Fruit fly (Drosophila melanogaster) whole organism, embryonic: ENCODE measurements around the gene mRpL17.

ENCODE experiments used
- Awh ChIP-seq: fragments of 200-800 bp; sonication (Bioruptor generic); IDR thresholded peaks from 2 replicates; pipeline ENCODE4, ENCODE4 v1.3.6; 2022; ENCODE audit warnings: missing biosample characterization, missing genetic modification characterization
- CG11695 ChIP-seq: fragments of 200-800 bp; sonication (Bioruptor generic); IDR thresholded peaks from 3 replicates; pipeline ENCODE4 v1.3.6; 2022; ENCODE audit warnings: missing biosample characterization, missing genetic modification characterization
- CG12299 ChIP-seq: fragments of 200-800 bp; sonication (Bioruptor generic); optimal IDR thresholded peaks from 2 replicates; lab custom pipeline; 2018; ENCODE audit warnings: missing biosample characterization, mild to moderate bottlenecking, missing genetic modification characterization
- CG15011 ChIP-seq: fragments of 200-800 bp; sonication (Bioruptor generic); optimal IDR thresholded peaks from 3 replicates; lab custom pipeline; 2018; ENCODE audit warnings: missing biosample characterization, mild to moderate bottlenecking, missing genetic modification characterization
- CG15601 ChIP-seq: fragments of 200-800 bp; sonication (Bioruptor generic); optimal IDR thresholded peaks from 3 replicates; lab custom pipeline; 2019; ENCODE audit warnings: missing biosample characterization, mild to moderate bottlenecking, missing genetic modification characterization, moderate library complexity
- CG15696 ChIP-seq: fragments of 200-800 bp; sonication (Bioruptor generic); optimal IDR thresholded peaks from 2 replicates; lab custom pipeline; 2019; ENCODE audit warnings: missing biosample characterization, mild to moderate bottlenecking, missing genetic modification characterization, moderate library complexity
- CG1603 ChIP-seq: fragments of 200-800 bp; sonication (Bioruptor generic); optimal IDR thresholded peaks from 2 replicates; lab custom pipeline; 2019; ENCODE audit warnings: missing biosample characterization, mild to moderate bottlenecking, missing genetic modification characterization, moderate library complexity
- CG17328 ChIP-seq: fragments of 200-800 bp; sonication (Bioruptor generic); IDR thresholded peaks from 2 replicates; pipeline ENCODE4 v1.3.6; 2022; ENCODE audit warnings: missing biosample characterization, missing genetic modification characterization
- CG17568 ChIP-seq: fragments of 200-800 bp; sonication (Bioruptor generic); optimal IDR thresholded peaks from 2 replicates; lab custom pipeline; 2018; ENCODE audit warnings: missing biosample characterization, mild to moderate bottlenecking, missing genetic modification characterization, moderate library complexity
- CG18262 ChIP-seq: fragments of 200-800 bp; optimal IDR thresholded peaks from 3 replicates; lab custom pipeline; 2019; ENCODE audit warnings: missing biosample characterization, mild to moderate bottlenecking, missing genetic modification characterization, moderate library complexity
- CG18764 ChIP-seq: fragments of 200-800 bp; sonication (Bioruptor generic); optimal IDR thresholded peaks from 3 replicates; lab custom pipeline; 2016; ENCODE audit warnings: missing biosample characterization, missing genetic modification characterization
- CG2202 ChIP-seq: fragments of 200-800 bp; sonication (Bioruptor generic); optimal IDR thresholded peaks from 2 replicates; lab custom pipeline; 2018; ENCODE audit warnings: missing biosample characterization, mild to moderate bottlenecking, missing genetic modification characterization
- CG2875 ChIP-seq: fragments of 200-800 bp; sonication (Bioruptor generic); optimal IDR thresholded peaks from 2 replicates; lab custom pipeline; 2017; ENCODE audit warnings: missing biosample characterization, mild to moderate bottlenecking, missing genetic modification characterization, missing genetic modification reagents
- CG30020 ChIP-seq: fragments of 200-800 bp; optimal IDR thresholded peaks from 2 replicates; lab custom pipeline; 2019; ENCODE audit warnings: missing biosample characterization, mild to moderate bottlenecking, missing genetic modification characterization, moderate library complexity
- CG30431 ChIP-seq: fragments of 200-800 bp; sonication (Bioruptor generic); optimal IDR thresholded peaks from 2 replicates; lab custom pipeline; 2017; ENCODE audit warnings: missing biosample characterization, missing genetic modification characterization
- CG3281 ChIP-seq: fragments of 200-800 bp; sonication (Bioruptor generic); optimal IDR thresholded peaks from 3 replicates; lab custom pipeline; 2017; ENCODE audit warnings: missing biosample characterization, mild to moderate bottlenecking, missing genetic modification characterization
- CG3407 ChIP-seq: fragments of 200-800 bp; sonication (Bioruptor generic); optimal IDR thresholded peaks from 2 replicates; lab custom pipeline; 2018; ENCODE audit warnings: missing biosample characterization, mild to moderate bottlenecking, missing genetic modification characterization
- CG6654 ChIP-seq: fragments of 200-800 bp; sonication (Bioruptor generic); optimal IDR thresholded peaks from 2 replicates; lab custom pipeline; 2017; ENCODE audit warnings: missing biosample characterization, mild to moderate bottlenecking, missing genetic modification characterization
- CG7786 ChIP-seq: fragments of 200-800 bp; sonication (Bioruptor generic); optimal IDR thresholded peaks from 2 replicates; lab custom pipeline; 2016; ENCODE audit warnings: missing biosample characterization, missing genetic modification characterization
- CG8924 ChIP-seq: fragments of 200-800 bp; optimal IDR thresholded peaks from 3 replicates; lab custom pipeline; 2019; ENCODE audit warnings: missing biosample characterization, mild to moderate bottlenecking, missing genetic modification characterization, moderate library complexity
- CG9437 ChIP-seq: fragments of 200-800 bp; sonication (Bioruptor generic); optimal IDR thresholded peaks from 2 replicates; lab custom pipeline; 2018; ENCODE audit warnings: missing biosample characterization, mild to moderate bottlenecking, missing genetic modification characterization
- CG9609 ChIP-seq: fragments of 200-800 bp; sonication (Bioruptor generic); optimal IDR thresholded peaks from 3 replicates; lab custom pipeline; 2016; ENCODE audit warnings: missing biosample characterization, missing genetic modification characterization
- CG9817 ChIP-seq: fragments of 200-800 bp; sonication (Bioruptor generic); optimal IDR thresholded peaks from 2 replicates; lab custom pipeline; 2018; ENCODE audit warnings: missing biosample characterization, mild to moderate bottlenecking, missing genetic modification characterization, moderate library complexity
- Dip3 ChIP-seq: fragments of 200-800 bp; sonication (Bioruptor generic); optimal IDR thresholded peaks from 3 replicates; lab custom pipeline; 2016; ENCODE audit warnings: missing biosample characterization, missing genetic modification characterization
- HLHmδ ChIP-seq: fragments of 200-800 bp; sonication (Bioruptor generic); optimal IDR thresholded peaks from 2 replicates; lab custom pipeline; 2018; ENCODE audit warnings: missing biosample characterization, mild to moderate bottlenecking, missing genetic modification characterization, moderate library complexity
- HmgZ ChIP-seq: fragments of 200-800 bp; sonication (Bioruptor generic); optimal IDR thresholded peaks from 2 replicates; lab custom pipeline; 2018; ENCODE audit warnings: missing biosample characterization, mild to moderate bottlenecking, missing genetic modification characterization
- Hr78 ChIP-seq, 2 experiments: fragments of 200-800 bp in 1 of 2; fragments of >200 bp in 1 of 2; sonication (Bioruptor generic) in 1 of 2; optimal IDR thresholded peaks; 2 replicates each; lab custom pipeline; 2017 to 2019; ENCODE audit warnings: missing biosample characterization in 2 of 2, missing genetic modification characterization in 2 of 2, mild to moderate bottlenecking in 1 of 2, moderate library complexity in 1 of 2
- Jarid2 ChIP-seq: fragments of 200-800 bp; sonication (Bioruptor generic); optimal IDR thresholded peaks from 3 replicates; lab custom pipeline; 2017; ENCODE audit warnings: mild to moderate bottlenecking, missing biosample characterization, missing genetic modification reagents, missing genetic modification characterization
- Meics ChIP-seq: fragments of 200-800 bp; sonication (Bioruptor generic); optimal IDR thresholded peaks from 2 replicates; lab custom pipeline; 2017; ENCODE audit warnings: missing biosample characterization, mild to moderate bottlenecking, missing genetic modification characterization
- PHDP ChIP-seq: fragments of 200-800 bp; sonication (Bioruptor generic); optimal IDR thresholded peaks from 3 replicates; lab custom pipeline; 2018; ENCODE audit warnings: missing biosample characterization, mild to moderate bottlenecking, missing genetic modification characterization, moderate library complexity
- Xbp1 ChIP-seq: fragments of 200-800 bp; sonication (Bioruptor generic); optimal IDR thresholded peaks from 3 replicates; lab custom pipeline; 2016; ENCODE audit warnings: missing biosample characterization, mild to moderate bottlenecking, missing genetic modification characterization
- aop ChIP-seq: fragments of 200-800 bp; sonication (Bioruptor generic); IDR thresholded peaks from 2 replicates; pipeline ENCODE4 v1.3.6; 2022; ENCODE audit warnings: missing biosample characterization, missing genetic modification characterization
- bab2 ChIP-seq: fragments of 200-800 bp; sonication (Bioruptor generic); optimal IDR thresholded peaks from 2 replicates; lab custom pipeline; 2016; ENCODE audit warnings: missing biosample characterization, missing genetic modification characterization
- bbx ChIP-seq: fragments of 200-800 bp; sonication (Bioruptor generic); IDR thresholded peaks from 2 replicates; pipeline ENCODE4 v1.3.6; 2022; ENCODE audit warnings: missing biosample characterization, missing genetic modification characterization; ENCODE audit not compliant: partially characterized antibody
- br ChIP-seq: fragments of >200 bp; optimal IDR thresholded peaks from 2 replicates; lab custom pipeline; 2017
- chif ChIP-seq, 2 experiments: fragments of 200-800 bp; sonication (Bioruptor generic); optimal IDR thresholded peaks; 3 replicates each; lab custom pipeline; 2016; ENCODE audit warnings: missing biosample characterization in 2 of 2, missing genetic modification characterization in 2 of 2
- crp ChIP-seq, 2 experiments: fragments of 200-800 bp; sonication (Bioruptor generic); optimal IDR thresholded peaks; 2 replicates in 1 of 2; 3 replicates in 1 of 2; lab custom pipeline; 2017; ENCODE audit warnings: missing biosample characterization in 2 of 2, missing genetic modification characterization in 2 of 2, mild to moderate bottlenecking in 1 of 2, moderate library complexity in 1 of 2
- ftz-f1 ChIP-seq: fragments of 200-800 bp; sonication (Bioruptor generic); optimal IDR thresholded peaks from 2 replicates; lab custom pipeline; 2016; ENCODE audit warnings: missing biosample characterization, missing genetic modification characterization
- ham ChIP-seq: fragments of 200-800 bp; sonication (Bioruptor generic); IDR thresholded peaks from 2 replicates; pipeline ENCODE4 v1.3.6; 2022; ENCODE audit warnings: missing biosample characterization, missing genetic modification characterization
- her ChIP-seq: fragments of 200-800 bp; sonication (Bioruptor generic); optimal IDR thresholded peaks from 2 replicates; lab custom pipeline; 2016; ENCODE audit warnings: missing biosample characterization, missing genetic modification characterization
- nmo ChIP-seq: fragments of 200-800 bp; sonication (Bioruptor generic); optimal IDR thresholded peaks from 2 replicates; lab custom pipeline; 2018; ENCODE audit warnings: missing biosample characterization, mild to moderate bottlenecking, missing genetic modification characterization, moderate library complexity
- odd ChIP-seq: fragments of 200-800 bp; sonication (Bioruptor generic); optimal IDR thresholded peaks from 2 replicates; lab custom pipeline; 2017; ENCODE audit warnings: missing biosample characterization, mild to moderate bottlenecking, missing genetic modification characterization
- otp ChIP-seq: fragments of 200-800 bp; sonication (Bioruptor generic); IDR thresholded peaks from 3 replicates; pipeline ENCODE4, ENCODE4 v1.3.6; 2022; ENCODE audit warnings: missing biosample characterization, missing genetic modification characterization
- pho ChIP-seq: fragments of 200-800 bp; sonication (Bioruptor generic); optimal IDR thresholded peaks from 2 replicates; lab custom pipeline; 2016; ENCODE audit warnings: missing biosample characterization, missing genetic modification characterization
- ranshi ChIP-seq: fragments of 200-800 bp; sonication (Bioruptor generic); IDR thresholded peaks from 2 replicates; pipeline ENCODE4 v1.3.6; 2022; ENCODE audit warnings: missing biosample characterization, missing genetic modification characterization
- sens ChIP-seq: fragments of 200-800 bp; sonication (Bioruptor generic); peaks from one replicate; lab custom pipeline; 2016; ENCODE audit warnings: missing biosample characterization, missing genetic modification characterization
- sisA ChIP-seq: fragments of 200-800 bp; sonication (Bioruptor generic); IDR thresholded peaks from 2 replicates; pipeline ENCODE4 v1.3.6; 2022; ENCODE audit warnings: missing biosample characterization, missing genetic modification characterization
- sqz ChIP-seq: fragments of 200-800 bp; sonication (Bioruptor generic); optimal IDR thresholded peaks from 3 replicates; lab custom pipeline; 2018; ENCODE audit warnings: missing biosample characterization, mild to moderate bottlenecking, missing genetic modification characterization
- trem ChIP-seq: fragments of 200-800 bp; optimal IDR thresholded peaks from 3 replicates; lab custom pipeline; 2019; ENCODE audit warnings: missing biosample characterization, mild to moderate bottlenecking, missing genetic modification characterization, moderate library complexity

Gene mRpL17

DNA sequence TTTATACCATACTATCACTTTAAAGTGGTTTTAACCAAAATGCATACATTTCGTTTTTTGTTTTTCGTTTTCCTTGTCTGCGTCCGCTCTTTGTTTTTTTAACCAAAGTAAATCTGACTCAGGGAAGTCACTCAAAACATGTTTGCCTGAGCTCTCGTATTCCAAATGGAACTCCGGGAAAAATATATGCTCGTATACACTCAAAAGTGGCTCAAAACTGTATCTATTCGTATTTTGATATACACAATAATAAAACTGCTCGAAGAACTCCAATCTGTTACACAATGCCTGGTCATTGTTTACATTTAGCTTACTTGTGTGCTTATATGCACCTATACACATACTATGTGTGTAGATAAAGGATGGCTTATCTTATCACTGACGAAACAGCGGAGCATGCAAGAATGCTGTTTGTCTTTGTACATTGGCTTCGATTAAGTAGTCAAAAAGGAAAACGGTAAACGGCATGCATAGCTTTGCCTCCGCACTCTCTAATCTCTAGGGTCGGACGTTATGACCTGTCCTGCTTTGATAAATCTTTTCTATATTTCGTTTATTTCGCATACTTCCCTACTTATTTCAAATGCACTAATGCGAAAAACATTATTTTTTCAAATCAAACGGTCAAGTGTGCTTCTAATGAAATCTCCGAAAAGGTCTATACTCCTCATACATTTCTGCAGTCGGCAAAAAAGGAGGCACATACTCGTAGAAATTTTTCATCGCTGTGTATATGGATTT lies 6.4 kb downstream of the mRpL17 start, which contains the start of gene miple2 (continued):
- TF ChIP-seq CG17328 (GFP tag; lab: Robert Waterston, UW), result 0 out of 2 replicates have a peak, but pooled peaks have one; percentile 12
- TF ChIP-seq Hr78 (GFP tag; optimal IDR thresholded peaks at IDR 0.05; lab: Kevin White, UChicago), result peak in 1 of 2 experiments; percentile 93
- TF ChIP-seq Awh (GFP tag; lab: Robert Waterston, UW), result 0 out of 2 replicates have a peak, but pooled peaks have one; percentile 31
- peak; percentile 26; the same call in 1 of the 3 replicates for TF ChIP-seq CG11695 (GFP tag; lab: Robert Waterston, UW)
- no peak for TF ChIP-seq ftz-f1
- peak; percentile 84 for TF ChIP-seq sens
- peak; percentile 68 for TF ChIP-seq CG3281 (GFP tag; lab: Kevin White, UChicago)
- no peak for TF ChIP-seq CG6654 (GFP tag; lab: Kevin White, UChicago)
- peak; percentile 15 to 16 for TF ChIP-seq chif (GFP tag; optimal IDR thresholded peaks at IDR 0.05; lab: Kevin White, UChicago)
- peak; percentile 60 for TF ChIP-seq Meics (GFP tag; lab: Kevin White, UChicago)
- no peak for TF ChIP-seq bab2 (GFP tag; lab: Kevin White, UChicago)
- peak; percentile 14 for TF ChIP-seq sqz
- TF ChIP-seq odd (GFP tag; lab: Kevin White, UChicago), result peak; percentile 54
- TF ChIP-seq sisA (GFP tag; lab: Robert Waterston, UW), result no peak
- peak; percentile 5 for TF ChIP-seq CG12299 (tag; lab: Kevin White, UChicago)
- peak; percentile 73 for TF ChIP-seq CG18262 (tag; lab: Kevin White, UChicago)
- peak; percentile 38 for TF ChIP-seq CG9437 (GFP tag; lab: Kevin White, UChicago)
- peak; percentile 46 for TF ChIP-seq CG7786 (GFP tag; lab: Kevin White, UChicago)
- TF ChIP-seq bbx, result peak; percentile 59
- TF ChIP-seq HLHmδ (GFP tag; lab: Kevin White, UChicago), result peak; percentile 80
- TF ChIP-seq trem (tag; lab: Kevin White, UChicago), result no peak
- TF ChIP-seq PHDP (tag; lab: Kevin White, UChicago), result peak; percentile 53
- no peak for TF ChIP-seq HmgZ
- TF ChIP-seq her (GFP tag; lab: Kevin White, UChicago), result no peak
- TF ChIP-seq CG30431 (GFP tag; lab: Kevin White, UChicago), result peak; percentile 1
- TF ChIP-seq Jarid2 (GFP tag; lab: Kevin White, UChicago), result no peak
- no peak for TF ChIP-seq otp (GFP tag; lab: Robert Waterston, UW)
- TF ChIP-seq Dip3 (GFP tag; lab: Kevin White, UChicago), result no peak
- no peak for TF ChIP-seq ranshi (GFP tag; lab: Robert Waterston, UW)
- peak; percentile 53 for TF ChIP-seq CG2875 (GFP tag; lab: Kevin White, UChicago)
- TF ChIP-seq CG9817, result no peak
- peak; percentile 3 for TF ChIP-seq pho (GFP tag; lab: Kevin White, UChicago)
- TF ChIP-seq CG8924 (tag; lab: Kevin White, UChicago), result peak; percentile 34
- peak; percentile 36 for TF ChIP-seq Xbp1 (GFP tag; lab: Kevin White, UChicago)
- peak; percentile 13 for TF ChIP-seq CG30020 (tag; lab: Kevin White, UChicago)
- TF ChIP-seq CG15601, result peak; percentile 72
- TF ChIP-seq ham (GFP tag; lab: Robert Waterston, UW), result no peak
- peak; percentile 65 for TF ChIP-seq CG15696
- TF ChIP-seq nmo (GFP tag; lab: Kevin White, UChicago), result peak; percentile 45
- peak; percentile 11 for TF ChIP-seq CG18764 (GFP tag; lab: Kevin White, UChicago)
- no peak for TF ChIP-seq CG9609 (GFP tag; lab: Kevin White, UChicago)
- TF ChIP-seq CG2202 (tag; lab: Kevin White, UChicago), result peak; percentile 54
- peak; percentile 25 for TF ChIP-seq CG17568
- TF ChIP-seq aop (GFP tag; lab: Robert Waterston, UW), result no peak
- peak; percentile 32 for TF ChIP-seq CG3407
- no peak for TF ChIP-seq crp (GFP tag; optimal IDR thresholded peaks at IDR 0.05; lab: Kevin White, UChicago)
- TF ChIP-seq CG1603 (tag; lab: Kevin White, UChicago), result peak; percentile 8
- TF ChIP-seq br (lab: Kevin White, UChicago), result no peak
- TF ChIP-seq CG15011 (GFP tag; lab: Kevin White, UChicago), result peak; percentile 37
